Fruit fly (Drosophila melanogaster) whole organism, embryonic: ENCODE results near the gene scpr-A.

Source experiments
- Adf1 ChIP-seq: fragments of 200-800 bp; sonication (Bioruptor generic); IDR thresholded peaks from 2 replicates; pipeline ENCODE4 v1.3.6; 2022; ENCODE audit warnings: missing biosample characterization, missing genetic modification characterization
- Asciz ChIP-seq: fragments of 200-800 bp; sonication (Bioruptor generic); optimal IDR thresholded peaks from 2 replicates; lab custom pipeline; 2017; ENCODE audit warnings: missing biosample characterization, mild to moderate bottlenecking, missing genetic modification characterization, missing genetic modification reagents
- B-H2 ChIP-seq: fragments of 200-800 bp; sonication (Bioruptor generic); optimal IDR thresholded peaks from 2 replicates; lab custom pipeline; 2018; ENCODE audit warnings: missing biosample characterization, mild to moderate bottlenecking, missing genetic modification characterization
- Bteb2 ChIP-seq: fragments of 200-800 bp; sonication (Bioruptor generic); optimal IDR thresholded peaks from 2 replicates; lab custom pipeline; 2016; ENCODE audit warnings: missing biosample characterization, missing genetic modification characterization
- CG10209 ChIP-seq: fragments of 200-800 bp; sonication (Bioruptor generic); optimal IDR thresholded peaks from 3 replicates; lab custom pipeline; 2017; ENCODE audit warnings: missing biosample characterization, mild to moderate bottlenecking, missing genetic modification characterization, missing genetic modification reagents
- CG10267 ChIP-seq: fragments of 200-800 bp; sonication (Bioruptor generic); optimal IDR thresholded peaks from 2 replicates; lab custom pipeline; 2018; ENCODE audit warnings: missing biosample characterization, mild to moderate bottlenecking, missing genetic modification characterization, moderate library complexity
- CG10979 ChIP-seq: fragments of 200-800 bp; sonication (Bioruptor generic); optimal IDR thresholded peaks from 2 replicates; lab custom pipeline; 2018; ENCODE audit warnings: missing biosample characterization, mild to moderate bottlenecking, missing genetic modification characterization, moderate library complexity
- CG12659 ChIP-seq: fragments of 200-800 bp; sonication (Bioruptor generic); optimal IDR thresholded peaks from 3 replicates; lab custom pipeline; 2017; ENCODE audit warnings: mild to moderate bottlenecking, missing biosample characterization, missing genetic modification reagents, missing genetic modification characterization
- CG17328 ChIP-seq: fragments of 200-800 bp; sonication (Bioruptor generic); IDR thresholded peaks from 2 replicates; pipeline ENCODE4 v1.3.6; 2022; ENCODE audit warnings: missing biosample characterization, missing genetic modification characterization
- CG17385 ChIP-seq: fragments of 200-800 bp; sonication (Bioruptor generic); optimal IDR thresholded peaks from 3 replicates; lab custom pipeline; 2018; ENCODE audit warnings: missing biosample characterization, mild to moderate bottlenecking, missing genetic modification characterization
- CG18011 ChIP-seq: fragments of 200-800 bp; sonication (Bioruptor generic); optimal IDR thresholded peaks from 2 replicates; lab custom pipeline; 2017; ENCODE audit warnings: missing biosample characterization, missing genetic modification characterization, mild to moderate bottlenecking, moderate library complexity, missing genotype
- CG18764 ChIP-seq: fragments of 200-800 bp; sonication (Bioruptor generic); optimal IDR thresholded peaks from 3 replicates; lab custom pipeline; 2016; ENCODE audit warnings: missing biosample characterization, missing genetic modification characterization
- CG4820 ChIP-seq: fragments of 200-800 bp; sonication (Bioruptor generic); optimal IDR thresholded peaks from 3 replicates; lab custom pipeline; 2016; ENCODE audit warnings: missing biosample characterization, missing genetic modification characterization
- CG6272 ChIP-seq: fragments of 200-800 bp; sonication (Bioruptor generic); IDR thresholded peaks from 2 replicates; pipeline ENCODE4 v1.3.6; 2022; ENCODE audit warnings: missing biosample characterization, missing genetic modification characterization
- CG6813 ChIP-seq: fragments of 200-800 bp; sonication (Bioruptor generic); optimal IDR thresholded peaks from 2 replicates; lab custom pipeline; 2017; ENCODE audit warnings: missing biosample characterization, missing genetic modification characterization, mild to moderate bottlenecking, moderate library complexity, missing genetic modification reagents
- CG7963 ChIP-seq: fragments of 200-800 bp; sonication (Bioruptor generic); IDR thresholded peaks from 3 replicates; pipeline ENCODE4 v1.3.6; 2022; ENCODE audit warnings: missing biosample characterization, missing genetic modification characterization; ENCODE audit not compliant: partially characterized antibody
- Chrac-16 ChIP-seq: fragments of 200-800 bp; sonication (Bioruptor generic); optimal IDR thresholded peaks from 3 replicates; lab custom pipeline; 2016; ENCODE audit warnings: missing biosample characterization, missing genetic modification characterization
- D19A ChIP-seq: fragments of 200-800 bp; optimal IDR thresholded peaks from 3 replicates; lab custom pipeline; 2019; ENCODE audit warnings: missing biosample characterization, mild to moderate bottlenecking, missing genetic modification characterization, moderate library complexity
- Dip3 ChIP-seq: fragments of 200-800 bp; sonication (Bioruptor generic); optimal IDR thresholded peaks from 3 replicates; lab custom pipeline; 2016; ENCODE audit warnings: missing biosample characterization, missing genetic modification characterization
- HHEX ChIP-seq: fragments of 200-800 bp; sonication (Bioruptor generic); optimal IDR thresholded peaks from 3 replicates; lab custom pipeline; 2017; ENCODE audit warnings: missing biosample characterization, mild to moderate bottlenecking, missing genetic modification characterization, missing genetic modification reagents
- Hey ChIP-seq: fragments of 200-800 bp; sonication (Bioruptor generic); optimal IDR thresholded peaks from 3 replicates; lab custom pipeline; 2018; ENCODE audit warnings: missing biosample characterization, mild to moderate bottlenecking, missing genetic modification characterization
- Hmx ChIP-seq: fragments of 200-800 bp; sonication (Bioruptor generic); optimal IDR thresholded peaks from 2 replicates; lab custom pipeline; 2016; ENCODE audit warnings: missing biosample characterization, missing genetic modification characterization
- NFAT ChIP-seq: fragments of 200-800 bp; sonication (Bioruptor generic); IDR thresholded peaks from 2 replicates; pipeline ENCODE4 v1.3.6; 2022; ENCODE audit warnings: missing biosample characterization, missing genetic modification characterization
- Nf-YC ChIP-seq: fragments of 200-800 bp; optimal IDR thresholded peaks from 3 replicates; lab custom pipeline; 2019; ENCODE audit warnings: missing biosample characterization, mild to moderate bottlenecking, missing genetic modification characterization, moderate library complexity
- Opbp ChIP-seq: fragments of 200-800 bp; sonication (Bioruptor generic); IDR thresholded peaks from 3 replicates; pipeline ENCODE4 v1.3.6; 2022; ENCODE audit warnings: missing biosample characterization, missing genetic modification characterization; ENCODE audit not compliant: partially characterized antibody
- Optix ChIP-seq: fragments of 200-800 bp; sonication (Bioruptor generic); IDR thresholded peaks from 3 replicates; pipeline ENCODE4 v1.3.6; 2022; ENCODE audit warnings: missing biosample characterization, missing genetic modification characterization
- PHDP ChIP-seq: fragments of 200-800 bp; sonication (Bioruptor generic); optimal IDR thresholded peaks from 3 replicates; lab custom pipeline; 2018; ENCODE audit warnings: missing biosample characterization, mild to moderate bottlenecking, missing genetic modification characterization, moderate library complexity
- Taf1 ChIP-seq: fragments of 200-800 bp; sonication (Bioruptor generic); IDR thresholded peaks from 2 replicates; pipeline ENCODE4 v1.3.6; 2022; ENCODE audit warnings: missing biosample characterization, missing genetic modification characterization
- abd-A ChIP-seq: fragments of 200-800 bp; sonication (Bioruptor generic); optimal IDR thresholded peaks from 3 replicates; lab custom pipeline; 2019; ENCODE audit warnings: missing biosample characterization, mild to moderate bottlenecking, missing genetic modification characterization, moderate library complexity
- ase ChIP-seq: fragments of 200-800 bp; sonication (Bioruptor generic); IDR thresholded peaks from 3 replicates; pipeline ENCODE4 v1.3.6; 2022; ENCODE audit warnings: missing biosample characterization, missing genetic modification characterization
- bsh ChIP-seq, 2 experiments: fragments of 200-800 bp; sonication (Bioruptor generic); optimal IDR thresholded peaks; 2 replicates each; lab custom pipeline; 2017 to 2018; ENCODE audit warnings: mild to moderate bottlenecking in 2 of 2, missing biosample characterization in 2 of 2, missing genetic modification characterization in 2 of 2, moderate library complexity in 1 of 2
- chm ChIP-seq: fragments of 200-800 bp; sonication (Bioruptor generic); IDR thresholded peaks from 2 replicates; pipeline ENCODE4 v1.3.6; 2022; ENCODE audit warnings: missing biosample characterization, missing genetic modification characterization
- crol ChIP-seq: fragments of 200-800 bp; sonication (Bioruptor generic); IDR thresholded peaks from 2 replicates; pipeline ENCODE4 v1.3.6; 2022; ENCODE audit warnings: missing biosample characterization, missing genetic modification characterization
- dati ChIP-seq: fragments of 200-800 bp; sonication (Bioruptor generic); IDR thresholded peaks from 2 replicates; pipeline ENCODE4 v1.3.6; 2022; ENCODE audit warnings: missing biosample characterization, missing genetic modification characterization
- emc ChIP-seq: fragments of 200-800 bp; sonication (Bioruptor generic); optimal IDR thresholded peaks from 2 replicates; lab custom pipeline; 2016; ENCODE audit warnings: missing biosample characterization, missing genetic modification characterization
- gsb ChIP-seq: fragments of 200-800 bp; sonication (Bioruptor generic); IDR thresholded peaks from 2 replicates; pipeline ENCODE4 v1.3.6; 2022; ENCODE audit warnings: missing biosample characterization, missing genetic modification characterization
- hkb ChIP-seq, 2 experiments: fragments of 200-800 bp in 1 of 2; fragments of >200 bp in 1 of 2; sonication (Bioruptor generic) in 1 of 2; IDR thresholded peaks in 1 of 2; optimal IDR thresholded peaks in 1 of 2; 2 replicates each; pipeline versions ENCODE4 v1.3.6 to Lab custom; 2017 to 2022; ENCODE audit warnings: missing biosample characterization in 1 of 2, missing genetic modification characterization in 1 of 2
- ken ChIP-seq: fragments of 200-800 bp; sonication (Bioruptor generic); IDR thresholded peaks from 3 replicates; pipeline ENCODE4 v1.3.6; 2022; ENCODE audit warnings: missing biosample characterization, missing genetic modification characterization
- pan ChIP-seq, 4 experiments: fragments of >200 bp in 3 of 4; fragments of 200-800 bp in 1 of 4; sonication (Bioruptor generic) in 1 of 4; optimal IDR thresholded peaks in 3 of 4; IDR thresholded peaks in 1 of 4; 2 replicates each; pipeline versions ENCODE4 v1.3.6 to Lab custom; 2017 to 2022; ENCODE audit warnings: missing biosample characterization in 2 of 4, missing genetic modification characterization in 2 of 4, mixed read lengths in 1 of 4
- sc ChIP-seq, 3 experiments: fragments of >200 bp in 2 of 3; fragments of 200-800 bp in 1 of 3; sonication (Bioruptor generic) in 1 of 3; optimal IDR thresholded peaks; 2 replicates in 2 of 3; 3 replicates in 1 of 3; lab custom pipeline; 2017; ENCODE audit warnings: mild to moderate bottlenecking in 1 of 3, missing biosample characterization in 1 of 3, missing genetic modification characterization in 1 of 3, missing genetic modification reagents in 1 of 3
- sim ChIP-seq: fragments of 200-800 bp; sonication (Bioruptor generic); IDR thresholded peaks from 2 replicates; pipeline ENCODE4 v1.3.6; 2022; ENCODE audit warnings: missing biosample characterization, missing genetic modification characterization
- sob ChIP-seq: fragments of 200-800 bp; sonication (Bioruptor generic); IDR thresholded peaks from 2 replicates; pipeline ENCODE4 v1.3.6; 2022; ENCODE audit warnings: missing biosample characterization, missing genetic modification characterization
- sqz ChIP-seq: fragments of 200-800 bp; sonication (Bioruptor generic); optimal IDR thresholded peaks from 3 replicates; lab custom pipeline; 2018; ENCODE audit warnings: missing biosample characterization, mild to moderate bottlenecking, missing genetic modification characterization
- stwl ChIP-seq: fragments of 200-800 bp; sonication (Bioruptor generic); optimal IDR thresholded peaks from 3 replicates; lab custom pipeline; 2018; ENCODE audit warnings: missing biosample characterization, mild to moderate bottlenecking, missing genetic modification characterization, moderate library complexity
- toy ChIP-seq: fragments of 200-800 bp; sonication (Bioruptor generic); IDR thresholded peaks from 2 replicates; pipeline ENCODE4 v1.3.6; 2022; ENCODE audit warnings: missing biosample characterization, missing genetic modification characterization
- vnd ChIP-seq: fragments of 200-800 bp; sonication (Bioruptor generic); IDR thresholded peaks from 3 replicates; pipeline ENCODE4 v1.3.6; 2022; ENCODE audit warnings: missing biosample characterization, missing genetic modification characterization; ENCODE audit not compliant: partially characterized antibody
- wek ChIP-seq: fragments of 200-800 bp; sonication (Bioruptor generic); optimal IDR thresholded peaks from 3 replicates; lab custom pipeline; 2018; ENCODE audit warnings: missing biosample characterization, mild to moderate bottlenecking, missing genetic modification characterization, moderate library complexity
- zfh2 ChIP-seq: fragments of 200-800 bp; sonication (Bioruptor generic); optimal IDR thresholded peaks from 2 replicates; lab custom pipeline; 2016; ENCODE audit warnings: missing biosample characterization, missing genetic modification characterization

Gene scpr-A

DNA sequence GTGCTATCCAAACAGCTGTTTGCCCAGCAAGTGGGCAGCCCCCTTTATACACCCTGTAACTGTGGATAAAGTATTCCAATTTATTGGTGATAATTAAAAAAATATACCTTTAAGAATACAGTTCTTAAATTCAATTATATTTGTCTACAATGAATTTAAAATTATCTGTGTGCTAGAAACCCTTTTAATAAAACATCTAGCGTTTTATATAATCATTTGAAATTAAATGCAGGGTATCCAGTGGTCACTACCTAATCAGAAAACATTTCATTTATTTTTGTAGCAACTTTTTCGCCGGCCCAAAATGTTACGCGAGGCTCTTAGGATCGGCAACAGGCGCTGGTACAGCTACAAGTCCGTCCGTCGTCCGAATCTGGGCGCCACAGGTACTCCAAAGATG, 14.5 kb upstream of the scpr-A start, which contains the start of gene CG17726 (continued):
- no peak for TF ChIP-seq abd-A (tag; lab: Kevin White, UChicago)
- peak; percentile 74 for TF ChIP-seq crol (GFP tag; lab: Robert Waterston, UW)
- peak; percentile 81 for TF ChIP-seq Dip3 (GFP tag; lab: Kevin White, UChicago)
- TF ChIP-seq vnd (GFP tag; lab: Robert Waterston, UW) = no peak
- TF ChIP-seq CG10979 = peak; percentile 97
- TF ChIP-seq bsh (GFP tag; optimal IDR thresholded peaks at IDR 0.05; lab: Kevin White, UChicago) = peak; percentile 62 to 99
- peak; percentile 89 for TF ChIP-seq CG18764 (GFP tag; lab: Kevin White, UChicago)
- TF ChIP-seq Optix (GFP tag; lab: Robert Waterston, UW) = peak; percentile 58; the same call in 1 of the 3 replicates
- no peak for TF ChIP-seq sc (optimal IDR thresholded peaks at IDR 0.05; lab: Kevin White, UChicago)
- TF ChIP-seq sc (GFP tag; optimal IDR thresholded peaks at IDR 0.05; lab: Kevin White, UChicago) = peak; percentile 92
- peak; percentile 81 for TF ChIP-seq zfh2 (GFP tag; lab: Kevin White, UChicago)
- peak; percentile 80 for TF ChIP-seq stwl
- peak; percentile 83 for TF ChIP-seq CG18011 (GFP tag; lab: Kevin White, UChicago)
- peak; percentile 96 for TF ChIP-seq ken (GFP tag; lab: Robert Waterston, UW)
- TF ChIP-seq NFAT (GFP tag; lab: Robert Waterston, UW) = peak; percentile 90
- TF ChIP-seq D19A = peak; percentile 99
- TF ChIP-seq gsb = peak; percentile 89
- peak; percentile 99 for TF ChIP-seq CG17328 (GFP tag; lab: Robert Waterston, UW)
- peak; percentile 93 for TF ChIP-seq sqz (GFP tag; lab: Kevin White, UChicago)
- no peak for TF ChIP-seq Hey (tag; lab: Kevin White, UChicago)
- peak; percentile 93 for TF ChIP-seq Bteb2 (GFP tag; lab: Kevin White, UChicago)
- no peak for TF ChIP-seq CG7963
- peak; percentile 93 for TF ChIP-seq CG6272
- TF ChIP-seq emc (GFP tag; lab: Kevin White, UChicago) = peak; percentile 54
- TF ChIP-seq pan (optimal IDR thresholded peaks at IDR 0.05; lab: Kevin White, UChicago) = peak in 1 of 2 experiments; percentile 73
- peak in 1 of 2 experiments; percentile 98 for TF ChIP-seq pan (GFP tag; optimal IDR thresholded peaks at IDR 0.05 in 1 of 2, IDR thresholded peaks at IDR 0.05 in 1 of 2)
- TF ChIP-seq Opbp (GFP tag; lab: Robert Waterston, UW) = no peak
- TF ChIP-seq sim = peak; percentile 97
- peak; percentile 84 for TF ChIP-seq Adf1 (GFP tag; lab: Robert Waterston, UW)
- TF ChIP-seq chm (GFP tag; lab: Robert Waterston, UW) = peak; percentile 99
- peak; percentile 98 for TF ChIP-seq CG12659
- peak; percentile 99 for TF ChIP-seq PHDP
- peak; percentile 97 for TF ChIP-seq sob
- peak; percentile 84 for TF ChIP-seq Hmx
- TF ChIP-seq CG6813 (GFP tag; lab: Kevin White, UChicago) = peak; percentile 93
- peak; percentile 96 for TF ChIP-seq CG17385 (GFP tag; lab: Kevin White, UChicago)
- peak; percentile 79 for TF ChIP-seq Nf-YC (tag; lab: Kevin White, UChicago)
- TF ChIP-seq HHEX = peak; percentile 91
- peak; percentile 94 for TF ChIP-seq Taf1 (GFP tag; lab: Robert Waterston, UW)
- TF ChIP-seq CG10209 (GFP tag; lab: Kevin White, UChicago) = peak; percentile 97
- TF ChIP-seq dati (GFP tag; lab: Robert Waterston, UW) = peak; percentile 94
- peak; percentile 92 for TF ChIP-seq B-H2 (GFP tag; lab: Kevin White, UChicago)
- TF ChIP-seq CG4820 = peak; percentile 94
- TF ChIP-seq hkb (optimal IDR thresholded peaks at IDR 0.05; lab: Kevin White, UChicago) = no peak
- peak; percentile 98 for TF ChIP-seq hkb (GFP tag; IDR thresholded peaks at IDR 0.05; lab: Robert Waterston, UW)
- peak; percentile 79 for TF ChIP-seq wek (GFP tag; lab: Kevin White, UChicago)
- no peak for TF ChIP-seq Asciz (GFP tag; lab: Kevin White, UChicago)
- TF ChIP-seq CG10267 (tag; lab: Kevin White, UChicago) = peak; percentile 94
- TF ChIP-seq Chrac-16 (GFP tag; lab: Kevin White, UChicago) = peak; percentile 98
- peak; percentile 91 for TF ChIP-seq toy (GFP tag; lab: Robert Waterston, UW)
- peak; percentile 98 for TF ChIP-seq ase (GFP tag; lab: Robert Waterston, UW)
